Fruit fly (Drosophila melanogaster): ENCODE measurements around the gene MagR.

dm6 chrX:15760447-15761297, 26.6 kb downstream of the MagR start, which contains the start of the genes Graf and mRpL3:
- TF ChIP-seq CG7963 (GFP tag; IDR thresholded peaks at IDR 0.05; ENCODE audit: partially characterized antibody) (peak; percentile 91), HLH4C (GFP tag; IDR thresholded peaks at IDR 0.05; ENCODE audit: partially characterized antibody) (peak; percentile 91), CG12942 (GFP tag; optimal IDR thresholded peaks at IDR 0.05) (no peak), Xbp1 (GFP tag; optimal IDR thresholded peaks at IDR 0.05) (no peak), vfl (GFP tag; optimal IDR thresholded peaks at IDR 0.05) (no peak), croc (GFP tag; conservative IDR thresholded peaks at IDR 0.05) (no peak), h (optimal IDR thresholded peaks at IDR 0.05) (no peak), emc (GFP tag; optimal IDR thresholded peaks at IDR 0.05) (no peak), Hr78 (GFP tag; optimal IDR thresholded peaks at IDR 0.05) (peak in 1 of 2 experiments; percentile 23), CG8359 (GFP tag; optimal IDR thresholded peaks at IDR 0.05; ENCODE audit: borderline replicate concordance) (no peak)

All from whole organism, embryonic.